Worm (Caenorhabditis elegans) whole organism, L4 larva: Measurements from ENCODE around the gene B0304.2.

Experiments used
- F10B5.3 ChIP-seq: sonication (generic microtip); optimal IDR thresholded peaks from 2 replicates; lab custom pipeline; 2016; ENCODE audit warnings: mild to moderate bottlenecking, missing genetic modification characterization, missing compliant biosample characterization
- F44E2.7 ChIP-seq: fragments of 200-800 bp; sonication (Bioruptor generic); IDR thresholded peaks from 2 replicates; pipeline ENCODE4 v2.1.2; 2022; ENCODE audit warnings: missing genetic modification characterization, missing compliant biosample characterization
- R02D3.7 ChIP-seq: fragments of 150-350 bp; sonication (generic microtip); optimal IDR thresholded peaks from 3 replicates; lab custom pipeline; 2014; ENCODE audit warnings: missing biosample characterization, missing genetic modification characterization
- T20F7.1 ChIP-seq: fragments of 200-800 bp; sonication (Bioruptor generic); optimal IDR thresholded peaks from 2 replicates; lab custom pipeline; 2018; ENCODE audit warnings: mild to moderate bottlenecking, missing genetic modification characterization, missing compliant biosample characterization
- Y105C5A.15 ChIP-seq: fragments of 200-800 bp; sonication (Bioruptor generic); IDR thresholded peaks from 2 replicates; pipeline ENCODE4 v1.3.6; 2022; ENCODE audit warnings: missing genetic modification characterization, missing compliant biosample characterization
- Y48G9A.11 ChIP-seq: fragments of 200-800 bp; sonication (Bioruptor generic); IDR thresholded peaks from 2 replicates; pipeline ENCODE4 v1.3.6; 2022; ENCODE audit warnings: missing genetic modification reagents, missing genetic modification characterization, missing compliant biosample characterization
- ZK546.5 ChIP-seq, 2 experiments: sonication (generic microtip); optimal IDR thresholded peaks; 2 replicates each; lab custom pipeline; 2017; ENCODE audit warnings: missing biosample characterization in 2 of 2, missing genetic modification characterization in 2 of 2
- aha-1 ChIP-seq: fragments of 150-350 bp; peaks from one replicate; lab custom pipeline; 2014; ENCODE audit warnings: missing biosample characterization, missing genetic modification characterization
- ama-1 ChIP-seq: fragments of 150-350 bp; optimal IDR thresholded peaks from 2 replicates; lab custom pipeline; 2014; ENCODE audit warnings: inconsistent platforms, mixed read lengths
- ceh-32 ChIP-seq: sonication (generic microtip); optimal IDR thresholded peaks from 2 replicates; lab custom pipeline; 2016; ENCODE audit warnings: mild to moderate bottlenecking, missing genetic modification characterization, missing compliant biosample characterization; ENCODE audit not compliant: poor library complexity
- ceh-44 ChIP-seq: fragments of 200-800 bp; sonication (Bioruptor generic); IDR thresholded peaks from 2 replicates; pipeline ENCODE4 v1.3.6; 2022; ENCODE audit warnings: missing genetic modification reagents, missing genetic modification characterization, missing compliant biosample characterization
- ceh-62 ChIP-seq: sonication (generic microtip); optimal IDR thresholded peaks from 2 replicates; lab custom pipeline; 2017; ENCODE audit warnings: missing biosample characterization, missing genetic modification characterization
- daf-12 ChIP-seq: fragments of 150-350 bp; optimal IDR thresholded peaks from 2 replicates; lab custom pipeline; 2014; ENCODE audit warnings: missing biosample characterization, missing genetic modification reagents, missing genetic modification characterization
- daf-16 ChIP-seq, 3 experiments: sonication (generic microtip); optimal IDR thresholded peaks; 2 replicates each; lab custom pipeline; 2016 to 2017; ENCODE audit warnings: missing genetic modification characterization in 3 of 3, missing genetic modification reagents in 3 of 3, mild to moderate bottlenecking in 2 of 3, missing compliant biosample characterization in 2 of 3, missing biosample characterization in 1 of 3, moderate library complexity in 1 of 3
- daf-19 ChIP-seq: fragments of 200-800 bp; sonication (Bioruptor generic); conservative IDR thresholded peaks from 2 replicates; pipeline ENCODE4 v1.3.6; 2022; ENCODE audit warnings: missing genetic modification characterization, missing compliant biosample characterization
- dmd-6 ChIP-seq: fragments of 200-800 bp; sonication (Bioruptor generic); IDR thresholded peaks from 2 replicates; pipeline ENCODE4 v1.3.6; 2022; ENCODE audit warnings: missing genetic modification reagents, missing genetic modification characterization, missing compliant biosample characterization
- dmd-9 ChIP-seq: fragments of 200-800 bp; sonication (Bioruptor generic); IDR thresholded peaks from 2 replicates; pipeline ENCODE4 v1.3.6; 2022; ENCODE audit warnings: missing genetic modification reagents, missing genetic modification characterization, missing compliant biosample characterization
- dpl-1 ChIP-seq: fragments of 150-350 bp; optimal IDR thresholded peaks from 2 replicates; lab custom pipeline; 2014; ENCODE audit warnings: missing biosample characterization, missing genetic modification reagents, missing genetic modification characterization
- dve-1 ChIP-seq: sonication (generic microtip); optimal IDR thresholded peaks from 2 replicates; lab custom pipeline; 2017; ENCODE audit warnings: antibody characterized with exemption, mild to moderate bottlenecking, missing genetic modification characterization, missing compliant biosample characterization; ENCODE audit not compliant: insufficient read depth
- egl-43 ChIP-seq: fragments of 200-800 bp; sonication (Bioruptor generic); IDR thresholded peaks from 2 replicates; pipeline ENCODE4 v1.3.6; 2022; ENCODE audit warnings: missing genetic modification reagents, missing genetic modification characterization, missing compliant biosample characterization
- fos-1 ChIP-seq: fragments of 150-350 bp; optimal IDR thresholded peaks from 2 replicates; lab custom pipeline; 2014; ENCODE audit warnings: missing biosample characterization, missing genetic modification characterization
- hif-1 ChIP-seq, 2 experiments: sonication (generic microtip); optimal IDR thresholded peaks; 2 replicates each; lab custom pipeline; 2016 to 2017; ENCODE audit warnings: missing compliant biosample characterization in 2 of 2, missing genetic modification characterization in 2 of 2, missing genetic modification reagents in 2 of 2, missing genotype in 2 of 2, mild to moderate bottlenecking in 1 of 2
- hlh-11 ChIP-seq: fragments of 200-800 bp; sonication (Bioruptor generic); optimal IDR thresholded peaks from 2 replicates; lab custom pipeline; 2018; ENCODE audit warnings: mild to moderate bottlenecking, missing genetic modification characterization, missing compliant biosample characterization
- hlh-30 ChIP-seq: sonication (generic microtip); optimal IDR thresholded peaks from 2 replicates; lab custom pipeline; 2017; ENCODE audit warnings: antibody characterized with exemption, mild to moderate bottlenecking, missing genetic modification characterization, missing compliant biosample characterization; ENCODE audit not compliant: insufficient read depth
- lin-1 ChIP-seq: fragments of 200-800 bp; sonication (Bioruptor generic); IDR thresholded peaks from 2 replicates; pipeline ENCODE4 v1.3.6; 2022; ENCODE audit warnings: missing genetic modification reagents, missing genetic modification characterization, missing compliant biosample characterization
- lin-38 ChIP-seq: fragments of 200-800 bp; sonication (Bioruptor generic); IDR thresholded peaks from 2 replicates; pipeline ENCODE4 v1.3.6; 2022; ENCODE audit warnings: missing genetic modification reagents, missing genetic modification characterization, missing compliant biosample characterization
- lin-39 ChIP-seq: fragments of 150-350 bp; optimal IDR thresholded peaks from 2 replicates; lab custom pipeline; 2014; ENCODE audit warnings: missing biosample characterization, missing genetic modification reagents, missing genetic modification characterization
- lir-3 ChIP-seq: sonication (generic microtip); optimal IDR thresholded peaks from 2 replicates; lab custom pipeline; 2016; ENCODE audit warnings: mild to moderate bottlenecking, missing genetic modification characterization, missing compliant biosample characterization
- madf-5 ChIP-seq, 2 experiments: fragments of 200-800 bp; sonication (Bioruptor generic); IDR thresholded peaks; 2 replicates each; pipeline ENCODE4 v1.3.6; 2022; ENCODE audit warnings: missing compliant biosample characterization in 2 of 2, missing genetic modification characterization in 2 of 2
- mxl-2 ChIP-seq: fragments of 200-800 bp; sonication (Bioruptor generic); conservative IDR thresholded peaks from 2 replicates; pipeline ENCODE4 v1.3.6; 2022; ENCODE audit warnings: missing genetic modification reagents, missing genetic modification characterization, missing compliant biosample characterization
- nhr-28 ChIP-seq: fragments of 150-350 bp; optimal IDR thresholded peaks from 2 replicates; lab custom pipeline; 2014; ENCODE audit warnings: missing biosample characterization, missing genetic modification characterization
- nhr-41 ChIP-seq: fragments of 200-800 bp; sonication (Bioruptor generic); IDR thresholded peaks from 2 replicates; pipeline ENCODE4 v1.3.6; 2022; ENCODE audit warnings: missing genetic modification reagents, missing genetic modification characterization, missing compliant biosample characterization
- nhr-48 ChIP-seq: sonication (generic microtip); optimal IDR thresholded peaks from 2 replicates; lab custom pipeline; 2016; ENCODE audit warnings: mild to moderate bottlenecking, missing genetic modification characterization, missing compliant biosample characterization
- nhr-77 ChIP-seq: fragments of 150-350 bp; optimal IDR thresholded peaks from 2 replicates; lab custom pipeline; 2014; ENCODE audit warnings: missing biosample characterization, missing genetic modification characterization
- set-16 ChIP-seq: fragments of 200-800 bp; sonication (Bioruptor generic); IDR thresholded peaks from 2 replicates; pipeline ENCODE4 v1.3.6; 2022; ENCODE audit warnings: missing genetic modification reagents, missing genetic modification characterization, missing compliant biosample characterization
- spr-1 ChIP-seq: sonication (generic microtip); optimal IDR thresholded peaks from 2 replicates; lab custom pipeline; 2016; ENCODE audit warnings: mild to moderate bottlenecking, missing genetic modification characterization, missing compliant biosample characterization
- unc-130 ChIP-seq: sonication (generic microtip); optimal IDR thresholded peaks from 2 replicates; lab custom pipeline; 2016; ENCODE audit warnings: missing genetic modification reagents, missing genetic modification characterization, missing compliant biosample characterization
- unc-62 ChIP-seq, 3 experiments: fragments of 150-350 bp in 1 of 3; sonication (generic microtip); optimal IDR thresholded peaks in 2 of 3; peaks in 1 of 3; 1 replicate in 1 of 3; 2 replicates in 2 of 3; lab custom pipeline; 2014 to 2017; ENCODE audit warnings: missing biosample characterization in 3 of 3, missing genetic modification characterization in 3 of 3, missing genetic modification reagents in 3 of 3, missing genotype in 1 of 3
- vab-7 ChIP-seq: fragments of 200-800 bp; sonication (Bioruptor generic); IDR thresholded peaks from 2 replicates; pipeline ENCODE4 v1.3.6; 2022; ENCODE audit warnings: missing genetic modification reagents, missing genetic modification characterization, missing compliant biosample characterization
- zfp-2 ChIP-seq: sonication (generic microtip); optimal IDR thresholded peaks from 2 replicates; lab custom pipeline; 2016; ENCODE audit warnings: mild to moderate bottlenecking, missing genetic modification characterization, missing compliant biosample characterization

Gene B0304.2

ce11 chrII:4540631-4541030 is 17.2 kb downstream of the B0304.2 start, which contains the start of gene sra-36:
Gene sra-36 (minus strand): TSS chrII:4540731.
- TF ChIP-seq ama-1 (lab: Kevin White, UChicago): no peak
- TF ChIP-seq R02D3.7 (tag; lab: Kevin White, UChicago): no peak
- TF ChIP-seq egl-43 (GFP tag; lab: Robert Waterston, UW): no peak
- TF ChIP-seq daf-19 (GFP tag; lab: Robert Waterston, UW): no peak
- TF ChIP-seq set-16 (GFP tag; lab: Robert Waterston, UW): no peak
- TF ChIP-seq ZK546.5 (tag; optimal IDR thresholded peaks at IDR 0.05; lab: Kevin White, UChicago): no peak
- TF ChIP-seq lin-39 (tag; lab: Kevin White, UChicago): no peak
- no peak for TF ChIP-seq nhr-41
- TF ChIP-seq nhr-48 (tag; lab: Kevin White, UChicago): no peak
- TF ChIP-seq Y48G9A.11 (GFP tag; lab: Robert Waterston, UW): no peak

- TF ChIP-seq aha-1 (tag; lab: Kevin White, UChicago) (peak; percentile 54), Y105C5A.15 (GFP tag; lab: Robert Waterston, UW) (no peak), T20F7.1 (GFP tag; lab: Kevin White, UChicago) (no peak), daf-12 (tag; lab: Kevin White, UChicago) (no peak), dmd-6 (GFP tag; lab: Robert Waterston, UW) (no peak)
These were observed 20.1 kb downstream of the B0304.2 start, which contains the start of gene sra-34 for ce11 chrII:4543568-4543967. Gene sra-34 (minus strand): TSS chrII:4543668.

- TF ChIP-seq zfp-2 (tag; lab: Kevin White, UChicago): no peak
- peak; percentile 7 for TF ChIP-seq nhr-28
- TF ChIP-seq lin-1: no peak
- no peak for TF ChIP-seq R02D3.7 (tag; lab: Kevin White, UChicago)
- TF ChIP-seq unc-130: no peak
- TF ChIP-seq mxl-2: no peak
- no peak for TF ChIP-seq dmd-6 (GFP tag; lab: Robert Waterston, UW)
- no peak for TF ChIP-seq spr-1
- TF ChIP-seq unc-62 (GFP tag; optimal IDR thresholded peaks at IDR 0.05 in 1 of 2; lab: Kevin White, UChicago): peak in 1 of 2 experiments; percentile 30
- no peak for TF ChIP-seq unc-62 (tag; optimal IDR thresholded peaks at IDR 0.05; lab: Kevin White, UChicago)
- TF ChIP-seq, all 104 proteins: peak for 2
These were observed 25.0 kb downstream of the B0304.2 start for ce11 chrII:4548408-4548807.

DNA sequence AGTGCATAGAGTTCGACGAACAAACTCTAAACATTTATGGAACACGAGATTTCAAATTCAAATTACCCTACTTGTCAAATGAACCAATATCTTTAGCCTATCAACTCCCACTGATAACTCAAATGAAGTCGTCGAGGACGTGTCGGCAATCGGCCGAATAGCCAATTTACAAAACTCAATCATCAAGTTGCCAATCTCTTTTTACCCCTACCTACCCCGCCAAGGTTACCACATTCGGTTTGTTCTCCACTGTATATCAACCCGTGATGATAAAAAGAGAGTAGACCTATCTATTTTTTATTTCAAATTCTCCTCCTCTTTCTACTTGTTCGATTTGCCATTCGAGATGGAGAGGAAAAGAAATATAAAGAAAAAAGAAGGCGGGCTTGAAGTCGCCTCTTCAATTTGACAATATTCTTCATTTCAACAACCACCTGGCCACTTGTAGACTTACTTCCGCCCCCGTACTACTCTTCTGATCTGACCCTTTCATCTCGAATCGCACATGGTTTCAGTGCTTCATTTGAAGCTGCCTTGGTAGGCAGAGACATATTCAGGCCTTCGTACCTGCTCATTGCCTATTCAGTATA is 26.7 kb downstream of the B0304.2 start:
- TF ChIP-seq hlh-30 (tag; lab: Kevin White, UChicago) (peak; percentile 18), nhr-77 (tag; lab: Kevin White, UChicago) (no peak), ama-1 (lab: Kevin White, UChicago) (no peak), nhr-28 (no peak), lir-3 (tag; lab: Kevin White, UChicago) (no peak)

DNA sequence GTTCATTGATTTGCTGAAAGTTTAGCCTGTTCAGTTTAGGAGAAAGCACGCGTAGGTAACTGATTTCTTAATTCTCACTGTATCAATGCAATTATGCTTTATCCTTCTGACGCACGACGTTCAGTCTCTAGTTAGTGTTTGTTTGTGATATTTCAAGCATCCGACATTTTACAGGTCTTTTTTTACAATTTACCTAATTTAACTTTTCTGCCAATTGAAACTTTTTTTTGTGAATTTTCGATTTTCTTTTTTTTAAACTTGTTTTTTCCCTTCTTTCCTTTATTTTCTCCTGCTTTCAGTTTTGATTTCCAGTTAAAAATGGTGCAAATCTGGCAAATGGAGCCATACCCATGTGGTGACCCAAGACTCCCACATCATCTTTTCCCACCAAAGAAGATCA is 27.4 kb downstream of the B0304.2 start, which contains the start of gene K07E1.1:
Gene K07E1.1 (plus strand): TSS at position 301 of the 400 bp plus-strand sequence.
- TF ChIP-seq lin-38 (GFP tag; lab: Robert Waterston, UW) (no peak), ceh-32 (tag; lab: Kevin White, UChicago) (no peak), R02D3.7 (tag; lab: Kevin White, UChicago) (no peak), F44E2.7 (GFP tag; lab: Robert Waterston, UW) (no peak), fos-1 (tag; lab: Kevin White, UChicago) (no peak)
- TF ChIP-seq, all 104 proteins: peak for 0

DNA sequence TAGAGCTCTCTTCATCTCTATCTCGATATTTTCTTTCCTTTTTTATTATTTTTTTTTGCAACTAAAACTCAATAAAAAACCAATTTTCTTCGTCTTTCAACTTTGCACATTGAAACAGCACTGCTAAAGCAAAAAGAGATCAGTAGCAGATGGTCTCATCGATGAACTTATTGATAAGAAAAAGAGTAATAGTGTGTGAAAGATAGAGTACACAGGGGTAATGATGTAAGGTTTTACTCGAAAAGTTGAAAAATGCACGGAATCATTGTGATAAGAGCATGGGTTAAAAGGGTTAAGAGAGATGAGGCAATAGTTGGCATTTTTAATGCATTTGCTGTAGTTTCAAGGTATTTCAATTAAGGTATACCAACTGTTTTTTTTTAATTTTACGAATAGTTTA is 28.7 kb downstream of the B0304.2 start:
- TF ChIP-seq madf-5 (GFP tag; IDR thresholded peaks at IDR 0.05; lab: Robert Waterston, UW) (no peak), hlh-30 (tag; lab: Kevin White, UChicago) (no peak), fos-1 (tag; lab: Kevin White, UChicago) (no peak), F10B5.3 (tag; lab: Kevin White, UChicago) (no peak), hif-1 (tag; optimal IDR thresholded peaks at IDR 0.05; lab: Kevin White, UChicago) (peak in 1 of 2 experiments; percentile 56), dmd-9 (GFP tag; lab: Robert Waterston, UW) (no peak), hlh-11 (tag; lab: Kevin White, UChicago) (peak; percentile 13), ceh-62 (tag; lab: Kevin White, UChicago) (no peak), dpl-1 (GFP tag; lab: Kevin White, UChicago) (no peak), vab-7 (GFP tag; lab: Robert Waterston, UW) (no peak), unc-62 (GFP tag; optimal IDR thresholded peaks at IDR 0.05 in 1 of 2; lab: Kevin White, UChicago) (no peak), unc-62 (tag; optimal IDR thresholded peaks at IDR 0.05; lab: Kevin White, UChicago) (no peak), ceh-44 (no peak), dve-1 (tag; lab: Kevin White, UChicago) (peak; percentile 48), daf-16 (GFP tag; optimal IDR thresholded peaks at IDR 0.05; lab: Kevin White, UChicago) (no peak), daf-16 (tag; optimal IDR thresholded peaks at IDR 0.05; lab: Kevin White, UChicago) (peak; percentile 43)
